Worm (Caenorhabditis elegans): ENCODE results near the gene chtb-2.

DNA sequence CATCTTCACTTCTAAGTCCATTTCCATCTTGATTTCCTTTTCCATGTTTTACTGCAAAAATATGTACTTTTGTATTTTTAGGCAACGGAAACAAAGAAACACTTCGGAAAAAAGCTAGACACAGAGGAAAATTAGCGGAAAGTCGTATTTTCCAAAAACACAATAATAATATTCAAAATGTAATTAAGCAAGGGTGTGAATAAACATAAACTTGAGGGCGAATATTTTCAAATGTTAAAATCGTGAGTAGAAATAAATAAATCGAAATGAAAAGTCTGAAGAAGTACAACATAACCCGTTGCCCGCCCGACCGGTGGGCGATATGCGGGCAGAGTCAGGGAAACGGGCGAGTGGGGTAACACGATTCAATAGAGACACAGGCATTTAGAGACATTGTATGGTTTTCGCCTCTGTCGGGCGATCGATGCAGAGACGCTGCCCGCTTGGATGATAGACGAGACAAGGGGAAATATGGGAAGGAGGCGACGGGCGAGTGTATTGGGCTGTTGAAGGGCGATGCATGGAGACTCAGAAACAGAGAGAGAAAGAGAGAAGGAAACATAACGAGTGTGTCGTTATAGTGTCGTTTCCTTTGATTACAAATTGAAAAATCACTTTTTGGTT lies 54.0 kb downstream of the chtb-2 start, which contains the start of gene C09E7.4:
- TF ChIP-seq ztf-4 (tag; optimal IDR thresholded peaks at IDR 0.05) (no peak), tbx-2 (tag; optimal IDR thresholded peaks at IDR 0.05) (no peak), nhr-28 (tag; optimal IDR thresholded peaks at IDR 0.05) (no peak), nhr-77 (tag; optimal IDR thresholded peaks at IDR 0.05) (no peak), ama-1 (optimal IDR thresholded peaks at IDR 0.05) (no peak), fkh-10 (GFP tag; optimal IDR thresholded peaks at IDR 0.05) (no peak), nhr-76 (tag; optimal IDR thresholded peaks at IDR 0.05) (no peak), aly-2 (tag; optimal IDR thresholded peaks at IDR 0.05) (no peak), daf-12 (tag; optimal IDR thresholded peaks at IDR 0.05) (no peak)
